Fruit fly (Drosophila melanogaster) whole organism, embryonic: Measurements from ENCODE around the gene APC4.

Experiments used
- CG10654 ChIP-seq: fragments of 200-800 bp; sonication (Bioruptor generic); optimal IDR thresholded peaks from 2 replicates; lab custom pipeline; 2016; ENCODE audit warnings: missing biosample characterization, missing genetic modification characterization
- danr ChIP-seq: fragments of 200-800 bp; sonication (Bioruptor generic); IDR thresholded peaks from 2 replicates; pipeline ENCODE4 v1.3.6; 2022; ENCODE audit warnings: missing biosample characterization, missing genetic modification characterization
- dmrt11E ChIP-seq: fragments of 200-800 bp; sonication (Bioruptor generic); optimal IDR thresholded peaks from 3 replicates; lab custom pipeline; 2018; ENCODE audit warnings: missing biosample characterization, mild to moderate bottlenecking, missing genetic modification characterization, moderate library complexity
- p53 ChIP-seq: fragments of 200-800 bp; sonication (Bioruptor generic); optimal IDR thresholded peaks from 2 replicates; lab custom pipeline; 2016; ENCODE audit warnings: missing biosample characterization, missing genetic modification characterization
- ranshi ChIP-seq: fragments of 200-800 bp; sonication (Bioruptor generic); IDR thresholded peaks from 2 replicates; pipeline ENCODE4 v1.3.6; 2022; ENCODE audit warnings: missing biosample characterization, missing genetic modification characterization

DNA sequence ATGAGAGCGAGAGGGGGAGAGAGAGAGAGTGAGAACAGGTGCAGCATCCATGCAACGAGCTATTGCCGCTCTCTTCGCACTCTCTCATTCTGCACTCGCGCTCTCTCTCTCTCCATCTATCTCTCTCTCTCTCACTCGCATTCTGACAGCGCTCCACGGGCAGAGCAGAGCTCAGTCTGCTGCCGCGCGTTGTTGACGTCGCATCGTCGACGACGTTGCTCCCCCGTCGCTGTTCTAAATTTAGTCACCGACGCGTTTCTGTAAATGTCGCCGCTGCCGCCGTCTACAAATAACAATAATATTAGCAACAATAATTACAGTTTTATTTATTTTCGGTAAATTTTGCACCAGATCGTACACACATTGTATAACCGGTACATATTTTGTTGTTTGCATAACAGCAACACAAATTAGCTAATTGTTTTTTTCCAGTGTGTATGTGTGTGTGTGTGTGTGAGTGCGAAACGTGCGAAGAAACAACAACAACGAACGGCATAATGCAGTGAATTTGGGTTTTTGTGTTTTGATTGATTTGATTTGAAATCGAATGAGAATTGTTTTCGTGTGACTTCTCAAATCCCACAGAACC, 40.2 kb upstream of the APC4 start:
- TF ChIP-seq CG10654 (GFP tag; lab: Kevin White, UChicago) = no peak
- no peak for TF ChIP-seq danr (GFP tag; lab: Robert Waterston, UW)
- no peak for TF ChIP-seq p53 (GFP tag; lab: Kevin White, UChicago)
- no peak for TF ChIP-seq ranshi (GFP tag; lab: Robert Waterston, UW)
- TF ChIP-seq dmrt11E (tag; lab: Kevin White, UChicago) = peak; percentile 32
